Worm (Caenorhabditis elegans): ENCODE results near the gene nadk-1.

Gene nadk-1

ce11 chrIV:1453451-1453850 is 3.4 kb upstream of the nadk-1 start:
- TF ChIP-seq rcor-1 (GFP tag; IDR thresholded peaks at IDR 0.05), result no peak
- TF ChIP-seq ekl-4 (GFP tag; IDR thresholded peaks at IDR 0.05), result no peak
- no peak for TF ChIP-seq ztf-3 (GFP tag; optimal IDR thresholded peaks at IDR 0.05)
- no peak for TF ChIP-seq F55B11.4 (tag; optimal IDR thresholded peaks at IDR 0.05; ENCODE audit: borderline replicate concordance, insufficient read depth)
- no peak for TF ChIP-seq Y53F4B.3 (GFP tag; IDR thresholded peaks at IDR 0.05)
- TF ChIP-seq Y95B8A.8 (GFP tag; IDR thresholded peaks at IDR 0.05), result no peak
- no peak for TF ChIP-seq rec-8 (tag; optimal IDR thresholded peaks at IDR 0.05)

DNA sequence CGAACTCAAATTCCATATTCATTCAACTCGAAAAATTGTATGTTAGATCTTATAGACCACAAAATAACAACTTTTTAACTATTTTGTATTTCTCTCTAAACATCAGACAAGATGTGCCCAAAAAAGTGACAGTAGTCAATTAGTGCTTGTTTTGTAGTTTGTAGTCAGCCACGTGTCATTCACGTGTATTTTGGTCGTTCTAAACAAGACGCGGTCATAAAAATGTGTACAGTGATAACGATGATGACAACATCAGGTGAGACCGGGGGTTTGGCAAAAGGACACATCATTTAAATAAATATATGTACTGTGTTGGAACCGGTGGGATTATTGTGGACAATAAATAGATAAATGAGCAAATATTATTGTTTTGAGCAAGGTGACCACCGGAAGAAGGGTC is 2.7 kb upstream of the nadk-1 start:
- TF ChIP-seq ceh-100 (GFP tag; IDR thresholded peaks at IDR 0.05) (no peak), madf-8 (GFP tag; conservative IDR thresholded peaks at IDR 0.05) (no peak), ceh-79 (tag; optimal IDR thresholded peaks at IDR 0.05) (no peak), athp-1 (tag; optimal IDR thresholded peaks at IDR 0.05) (no peak), ztf-26 (tag; optimal IDR thresholded peaks at IDR 0.05) (peak; percentile 2), lir-1 (GFP tag; conservative IDR thresholded peaks at IDR 0.05) (no peak), bed-2 (GFP tag; IDR thresholded peaks at IDR 0.05) (no peak), Y53G8AR.9 (GFP tag; conservative IDR thresholded peaks at IDR 0.05) (no peak; the same call in 1 of the 2 replicates), pbrm-1 (GFP tag; IDR thresholded peaks at IDR 0.05) (no peak), lin-40 (tag; optimal IDR thresholded peaks at IDR 0.05) (peak; percentile 33), madf-6 (GFP tag; IDR thresholded peaks at IDR 0.05) (no peak), let-607 (tag; optimal IDR thresholded peaks at IDR 0.05) (peak in 1 of 2 experiments; percentile 56), tbp1 (GFP tag; optimal IDR thresholded peaks at IDR 0.05) (peak; percentile 39), B0336.3 (GFP tag; IDR thresholded peaks at IDR 0.05) (0 out of 2 replicates have a peak, but pooled peaks have one; percentile 15), cebp-1 (GFP tag; IDR thresholded peaks at IDR 0.05) (no peak), cebp-1 (tag; optimal IDR thresholded peaks at IDR 0.05) (peak; percentile 24), F52B5.7 (tag; optimal IDR thresholded peaks at IDR 0.05) (no peak), Y79H2A.3 (GFP tag; conservative IDR thresholded peaks at IDR 0.05) (no peak), lsl-1 (GFP tag; optimal IDR thresholded peaks at IDR 0.05) (no peak), nhr-80 (tag; optimal IDR thresholded peaks at IDR 0.05) (peak; percentile 65), K11D2.4 (GFP tag; IDR thresholded peaks at IDR 0.05) (no peak), F10E7.11 (tag; optimal IDR thresholded peaks at IDR 0.05) (no peak), egl-44 (GFP tag; IDR thresholded peaks at IDR 0.05) (no peak), mcd-1 (GFP tag; IDR thresholded peaks at IDR 0.05) (no peak), ztf-3 (GFP tag; optimal IDR thresholded peaks at IDR 0.05) (no peak), nhr-27 (tag; optimal IDR thresholded peaks at IDR 0.05) (no peak), F49E8.2 (tag; optimal IDR thresholded peaks at IDR 0.05; ENCODE audit: insufficient read depth) (no peak), aptf-3 (GFP tag; IDR thresholded peaks at IDR 0.05) (no peak), Y95B8A.8 (GFP tag; IDR thresholded peaks at IDR 0.05) (0 out of 2 replicates have a peak, but pooled peaks have one; percentile 22), B0261.1 (tag; optimal IDR thresholded peaks at IDR 0.05) (no peak), hmg-1.2 (GFP tag; IDR thresholded peaks at IDR 0.05) (peak; percentile 5; the same call in 1 of the 2 replicates), atf-7 (tag; optimal IDR thresholded peaks at IDR 0.05) (peak; percentile 67), hrde-1 (tag; optimal IDR thresholded peaks at IDR 0.05; ENCODE audit: borderline replicate concordance) (no peak), mel-28 (tag; optimal IDR thresholded peaks at IDR 0.05; ENCODE audit: borderline replicate concordance) (no peak), somi-1 (GFP tag; optimal IDR thresholded peaks at IDR 0.05) (peak; percentile 5), F33H1.4 (GFP tag; IDR thresholded peaks at IDR 0.05) (no peak)
